Worm (Caenorhabditis elegans): ENCODE results near the gene irld-51.

Gene irld-51

DNA sequence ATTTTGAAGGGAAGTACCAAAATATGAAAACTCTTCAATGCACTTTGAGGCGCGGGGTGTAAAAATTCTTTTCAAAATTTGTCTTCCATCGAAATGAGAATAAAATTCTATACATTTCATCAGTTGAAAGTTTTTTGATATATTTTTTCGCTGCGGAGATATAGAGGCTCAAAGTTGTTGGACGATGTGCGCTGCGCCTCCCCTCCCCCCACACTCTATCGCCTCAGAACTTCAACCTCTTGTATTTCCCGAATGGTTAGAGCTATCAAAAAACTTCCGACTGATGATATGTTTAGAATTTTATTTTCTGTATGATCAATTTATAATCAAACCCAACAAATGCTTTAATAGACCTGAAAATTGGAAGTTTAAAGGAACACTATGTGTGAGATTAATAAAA is 3.9 kb downstream of the irld-51 start:
- TF ChIP-seq aly-2 (tag; optimal IDR thresholded peaks at IDR 0.05) (no peak), aha-1 (tag) (peak; percentile 98)

DNA sequence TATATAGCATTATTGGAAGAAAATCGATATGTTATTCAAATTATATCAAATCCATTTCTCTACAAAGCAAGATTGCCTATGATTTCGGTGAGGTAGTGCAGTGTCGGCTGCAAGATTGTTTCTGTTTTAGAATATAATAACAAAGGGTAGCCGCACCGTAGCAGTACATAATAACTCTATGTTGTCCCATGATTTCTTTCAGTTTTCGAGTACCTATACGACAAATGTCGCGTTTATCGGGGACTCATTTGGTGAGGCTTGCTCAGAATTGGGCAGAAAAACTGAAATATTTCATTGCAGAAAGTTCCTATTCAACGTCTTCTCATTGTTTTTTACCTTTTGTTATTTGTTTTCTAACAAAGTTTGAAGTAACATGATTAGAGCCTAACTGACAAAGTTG is 6.1 kb downstream of the irld-51 start, which contains the start of gene srw-79:
srw-79 (plus strand) TSS at position 301 of the 400 bp plus-strand sequence.
- TF ChIP-seq attf-4 (tag; optimal IDR thresholded peaks at IDR 0.05) (no peak), nhr-42 (GFP tag; IDR thresholded peaks at IDR 0.05) (no peak), aha-1 (tag) (no peak)

DNA sequence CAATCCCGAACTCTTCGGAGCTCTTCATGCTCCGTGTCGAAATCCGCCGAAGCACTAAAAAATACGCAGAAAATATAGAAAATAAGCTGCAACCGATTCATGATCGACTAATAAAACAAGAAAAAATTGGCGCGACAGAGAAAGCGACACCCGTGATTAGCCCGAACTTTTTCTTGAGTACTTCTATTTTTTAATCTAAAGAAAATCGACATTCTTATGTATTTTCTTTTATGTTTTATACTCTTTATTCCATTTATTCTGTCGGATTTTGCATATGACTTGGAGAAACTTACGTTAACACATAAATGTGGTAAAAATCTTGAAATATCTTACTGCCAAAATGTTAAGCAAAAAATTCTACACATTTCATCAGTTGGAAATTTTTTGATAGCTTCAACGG is 8.6 kb downstream of the irld-51 start, which contains the start of the genes irld-50 and irld-49:
irld-50 (minus strand) TSS at position 101 of the 400 bp plus-strand sequence.
irld-49 (plus strand) TSS at position 211 of the 400 bp plus-strand sequence.
- TF ChIP-seq nhr-237 (tag; optimal IDR thresholded peaks at IDR 0.05) (no peak), mxl-3 (GFP tag; optimal IDR thresholded peaks at IDR 0.05) (no peak), nhr-25 (tag; optimal IDR thresholded peaks at IDR 0.05; ENCODE audit: borderline replicate concordance, insufficient read depth) (no peak), dmd-8 (GFP tag; IDR thresholded peaks at IDR 0.05) (no peak), nhr-10 (tag; optimal IDR thresholded peaks at IDR 0.05) (no peak), nhr-11 (tag; optimal IDR thresholded peaks at IDR 0.05) (no peak), lin-15B (tag; optimal IDR thresholded peaks at IDR 0.05) (no peak)

DNA sequence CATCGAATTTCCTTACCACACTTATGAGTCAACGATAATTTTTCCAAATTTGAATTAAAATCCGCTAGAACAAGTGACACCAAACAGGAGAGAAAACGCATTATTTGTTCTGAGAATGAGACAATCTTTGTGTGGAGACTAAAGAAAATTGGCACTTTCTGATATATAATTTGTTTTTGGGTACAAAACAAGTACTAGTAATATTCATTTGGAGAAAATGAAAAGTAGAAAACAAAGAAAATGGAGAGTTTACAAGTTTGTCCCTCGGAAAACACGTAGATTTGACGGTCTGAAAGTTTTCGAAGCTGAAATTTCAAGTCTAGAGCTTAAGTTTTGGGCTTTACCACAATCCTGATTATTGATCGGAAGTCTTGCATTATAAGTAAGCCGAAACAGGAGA is 11.8 kb downstream of the irld-51 start, which contains the start of gene irld-66:
irld-66 (minus strand) TSS at position 101 of the 400 bp plus-strand sequence.
- TF ChIP-seq madf-5 (GFP tag; IDR thresholded peaks at IDR 0.05) (no peak), nhr-6 (tag; optimal IDR thresholded peaks at IDR 0.05) (no peak), Y105C5A.15 (GFP tag; IDR thresholded peaks at IDR 0.05) (no peak), F10B5.3 (tag; optimal IDR thresholded peaks at IDR 0.05) (no peak), snpc-4 (tag; optimal IDR thresholded peaks at IDR 0.05) (no peak), egl-27 (tag; optimal IDR thresholded peaks at IDR 0.05) (no peak)

DNA sequence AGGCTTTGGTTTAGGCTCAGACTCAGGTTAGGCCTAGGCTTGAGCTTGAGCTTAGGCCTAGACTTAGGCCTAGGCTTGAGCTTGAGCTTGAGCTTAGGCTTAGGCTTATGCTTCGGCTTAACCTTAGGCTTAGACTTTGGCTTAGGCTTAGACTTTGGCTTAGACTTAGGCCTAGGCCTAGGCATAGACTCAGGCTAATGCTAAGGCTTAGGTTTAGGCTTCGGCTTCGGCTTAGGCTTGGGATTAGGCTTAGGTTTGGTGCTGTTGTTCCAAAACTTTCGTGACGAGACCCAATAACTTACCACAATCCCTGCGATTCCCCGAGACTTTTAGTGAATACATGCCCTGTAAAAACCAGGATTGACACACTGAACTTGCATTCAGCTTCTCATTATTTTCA is 12.8 kb downstream of the irld-51 start:
- TF ChIP-seq aha-1 (tag) (peak; percentile 34), dpl-1 (GFP tag; optimal IDR thresholded peaks at IDR 0.05) (no peak)

DNA sequence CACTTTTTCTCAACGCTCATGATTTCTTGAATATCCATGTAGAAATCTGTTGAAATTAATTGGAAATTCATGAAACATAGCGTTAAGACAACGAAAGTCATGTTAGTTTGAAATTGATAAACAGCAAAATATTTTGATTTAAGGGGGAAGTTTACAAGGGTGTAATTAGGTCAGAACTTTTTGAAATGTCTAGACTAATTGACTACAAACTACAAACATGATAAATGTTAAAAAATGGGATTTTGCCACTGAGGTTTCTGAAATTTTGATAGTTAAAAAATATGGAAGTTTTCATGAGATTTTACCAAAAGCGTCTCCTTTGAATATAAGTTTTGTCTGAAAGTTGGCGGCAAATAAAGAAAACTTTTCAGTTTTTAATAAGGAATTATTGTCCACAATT is 14.7 kb downstream of the irld-51 start, which contains the start of gene irld-65:
irld-65 (minus strand) TSS at position 101 of the 400 bp plus-strand sequence.
- TF ChIP-seq daf-16 (GFP tag; optimal IDR thresholded peaks at IDR 0.05) (no peak), daf-16 (tag; optimal IDR thresholded peaks at IDR 0.05) (no peak), gei-8 (GFP tag; optimal IDR thresholded peaks at IDR 0.05) (no peak), unc-39 (tag; optimal IDR thresholded peaks at IDR 0.05) (no peak), php-3 (GFP tag; IDR thresholded peaks at IDR 0.05) (no peak)

DNA sequence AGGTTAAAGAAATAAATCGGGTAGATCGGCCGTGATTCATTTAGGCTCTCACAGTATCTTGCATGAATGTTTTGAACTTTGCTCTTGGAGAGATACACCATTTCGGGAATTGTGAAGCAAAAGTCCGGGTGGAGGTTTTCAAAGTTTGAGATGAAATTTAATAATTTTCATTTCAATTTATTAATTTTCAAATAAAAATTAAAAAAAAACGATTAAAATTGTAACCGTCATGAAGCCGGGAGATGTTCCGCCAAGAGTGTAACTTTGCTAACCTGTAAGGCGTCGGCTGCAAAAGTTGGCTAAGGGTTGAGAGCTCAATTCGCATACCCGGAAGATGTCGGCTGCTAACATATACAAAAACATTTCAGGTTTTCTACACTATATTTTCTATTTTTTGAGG is 18.2 kb downstream of the irld-51 start, which contains the start of gene irld-67:
irld-67 (minus strand) TSS at position 101 of the 400 bp plus-strand sequence.
- TF ChIP-seq lin-38 (GFP tag; IDR thresholded peaks at IDR 0.05) (no peak), ztf-11 (tag; optimal IDR thresholded peaks at IDR 0.05) (no peak), ZK546.5 (tag; optimal IDR thresholded peaks at IDR 0.05) (no peak), nhr-10 (tag; optimal IDR thresholded peaks at IDR 0.05) (no peak), skn-1 (tag; optimal IDR thresholded peaks at IDR 0.05) (no peak), snpc-4 (tag; optimal IDR thresholded peaks at IDR 0.05) (no peak), arid-1 (GFP tag; conservative IDR thresholded peaks at IDR 0.05) (no peak), ztf-7 (tag; optimal IDR thresholded peaks at IDR 0.05) (no peak), attf-4 (tag; optimal IDR thresholded peaks at IDR 0.05) (no peak), fos-1 (tag; optimal IDR thresholded peaks at IDR 0.05) (no peak), unc-130 (GFP tag; optimal IDR thresholded peaks at IDR 0.05) (no peak), daf-8 (GFP tag; IDR thresholded peaks at IDR 0.05) (no peak), Y5F2A.4 (GFP tag; optimal IDR thresholded peaks at IDR 0.05) (no peak), zfp-2 (tag; optimal IDR thresholded peaks at IDR 0.05) (no peak), lin-29 (GFP tag; IDR thresholded peaks at IDR 0.05) (no peak), fkh-10 (GFP tag; optimal IDR thresholded peaks at IDR 0.05) (no peak), zip-11 (GFP tag; IDR thresholded peaks at IDR 0.05) (no peak)
